Worm (Caenorhabditis elegans) whole organism, midembryonic: ENCODE data around the gene frk-1.

Experiments
- T22C8.4 ChIP-seq: fragments of 200-800 bp; sonication (Bioruptor generic); IDR thresholded peaks from 2 replicates; pipeline ENCODE4 v1.3.6; 2022; ENCODE audit warnings: missing genetic modification characterization, missing compliant biosample characterization
- cog-1 ChIP-seq: sonication (generic microtip); optimal IDR thresholded peaks from 2 replicates; lab custom pipeline; 2016; ENCODE audit warnings: missing genetic modification characterization, missing compliant biosample characterization
- flt-1 ChIP-seq: fragments of 200-800 bp; sonication (Bioruptor generic); IDR thresholded peaks from 2 replicates; pipeline ENCODE4 v1.3.6; 2022; ENCODE audit warnings: missing genetic modification characterization, missing compliant biosample characterization
- klf-2 ChIP-seq: fragments of 200-800 bp; sonication (Bioruptor generic); conservative IDR thresholded peaks from 2 replicates; pipeline ENCODE4 v1.3.6; 2022; ENCODE audit warnings: missing genetic modification reagents, missing genetic modification characterization, missing compliant biosample characterization
- med-1 ChIP-seq: sonication (generic microtip); optimal IDR thresholded peaks from 2 replicates; lab custom pipeline; 2017; ENCODE audit warnings: missing genetic modification characterization, mild to moderate bottlenecking, missing compliant biosample characterization, antibody characterized with exemption, missing genetic modification reagents; ENCODE audit not compliant: insufficient read depth
- ref-1 ChIP-seq: fragments of 200-800 bp; sonication (Bioruptor generic); conservative IDR thresholded peaks from 2 replicates; pipeline ENCODE4 v1.3.6; 2022; ENCODE audit warnings: missing genetic modification reagents, missing genetic modification characterization, missing compliant biosample characterization
- ztf-23 ChIP-seq: fragments of 200-800 bp; sonication (Bioruptor generic); IDR thresholded peaks from 2 replicates; pipeline ENCODE4 v1.3.6; 2022; ENCODE audit warnings: missing genetic modification reagents, missing genetic modification characterization, missing compliant biosample characterization

frk-1 gene

DNA sequence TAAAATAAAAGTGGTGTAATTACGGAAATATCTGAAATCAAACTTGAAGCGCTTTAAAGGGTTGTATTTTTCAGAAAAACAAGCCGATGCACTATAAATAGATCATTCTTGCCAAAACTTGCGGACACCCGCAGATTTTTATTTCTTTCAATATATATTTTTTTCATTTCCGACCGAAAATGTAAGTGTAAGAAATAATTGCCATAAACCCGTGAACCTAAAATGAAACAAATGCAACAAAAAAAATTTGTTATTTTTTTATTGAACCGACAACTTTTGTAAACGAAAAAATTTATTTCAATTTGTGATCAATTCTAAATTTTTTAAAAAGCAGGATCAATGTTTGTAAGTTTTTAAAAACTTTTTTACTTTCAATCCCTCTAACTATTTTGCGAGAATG is 37.8 kb downstream of the frk-1 start, which contains the start of gene W01B6.6:
TSS of gene W01B6.6 (plus strand) at position 301 of the 400 bp plus-strand sequence.
- TF ChIP-seq ztf-23 (GFP tag; lab: Robert Waterston, UW) (no peak), T22C8.4 (GFP tag; lab: Robert Waterston, UW) (no peak)

DNA sequence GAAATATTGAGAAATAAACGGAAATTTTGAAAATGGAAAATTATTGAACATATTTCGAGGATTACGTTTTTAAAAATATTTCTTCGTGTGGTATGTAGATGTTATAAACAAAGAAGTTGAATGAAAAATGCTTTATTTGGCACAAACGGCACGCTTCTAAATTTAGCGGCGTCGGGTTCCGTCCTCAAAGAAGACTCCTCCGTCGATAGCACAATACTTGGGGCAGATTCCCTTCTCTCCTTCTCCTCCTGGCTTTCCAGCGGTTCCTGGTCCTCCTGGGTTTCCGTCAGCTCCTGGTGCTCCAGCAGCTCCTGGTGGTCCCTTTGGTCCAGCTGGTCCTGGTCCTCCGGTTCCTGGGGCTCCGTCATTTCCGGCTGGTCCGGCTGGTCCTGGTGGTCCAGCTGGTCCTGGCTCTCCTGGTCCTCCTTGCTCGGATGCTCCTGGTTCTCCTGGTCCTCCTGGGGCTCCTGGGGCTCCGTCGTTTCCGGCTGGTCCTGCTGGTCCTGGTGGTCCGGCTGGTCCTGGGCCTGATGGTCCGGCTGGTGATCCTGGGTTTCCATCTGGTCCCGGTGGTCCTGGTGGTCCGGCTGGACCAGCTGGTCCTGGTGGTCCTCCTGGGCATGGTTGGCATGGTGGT is 41.5 kb downstream of the frk-1 start, which contains the start of gene W01B6.8:
TSS of gene W01B6.8 (minus strand) at position 51 of the 637 bp plus-strand sequence.
- TF ChIP-seq med-1 (GFP tag; lab: Kevin White, UChicago) = no peak

DNA sequence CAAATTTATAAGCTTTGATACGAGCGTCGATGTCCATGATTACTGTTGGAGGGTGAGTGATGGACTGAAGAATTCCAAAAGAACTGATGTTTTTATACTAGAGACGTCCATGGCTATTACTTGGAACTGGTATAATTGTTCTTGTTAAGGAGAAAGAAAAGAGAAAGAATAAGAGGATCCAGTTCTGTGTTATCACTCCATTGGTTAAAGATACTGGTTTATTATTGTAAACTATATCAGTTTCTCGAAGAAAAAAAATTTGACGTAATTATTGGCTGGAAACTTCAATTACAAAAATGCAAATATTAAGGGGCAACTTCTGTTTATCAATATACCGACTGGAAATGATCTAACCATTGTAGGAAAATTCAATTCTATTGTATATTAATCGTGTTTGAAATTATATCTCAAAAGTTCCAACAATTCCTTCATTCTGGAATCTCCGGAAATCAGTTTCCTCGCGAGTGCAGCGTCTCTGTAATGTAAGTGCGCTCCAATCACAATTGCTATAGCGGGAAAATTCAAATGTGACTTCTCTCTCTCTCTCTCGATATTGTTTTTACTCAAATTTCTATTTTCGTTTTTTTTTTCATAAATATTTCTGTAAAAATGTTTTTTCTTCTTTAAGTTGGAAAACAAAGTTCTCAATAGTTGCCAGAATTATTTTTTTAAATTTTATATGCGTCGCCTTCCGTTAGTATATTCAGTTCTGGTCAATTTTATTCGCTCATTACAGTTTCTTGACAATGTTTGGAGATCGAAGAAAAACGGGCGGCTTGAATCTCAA is 42.6 kb downstream of the frk-1 start, which contains the start of the genes col-2 and ndc-80:
TSS of gene col-2 (minus strand) at position 51 of the 787 bp plus-strand sequence.
TSS of gene ndc-80 (plus strand) at position 737 of the 787 bp plus-strand sequence.
- no peak for TF ChIP-seq T22C8.4 (GFP tag; lab: Robert Waterston, UW)
- TF ChIP-seq ztf-23 (GFP tag; lab: Robert Waterston, UW) = no peak
- peak; percentile 61; the same call in 1 of the 2 replicates for TF ChIP-seq flt-1 (GFP tag; lab: Robert Waterston, UW)
- no peak for TF ChIP-seq cog-1
- no peak for TF ChIP-seq ref-1 (GFP tag; lab: Robert Waterston, UW)

DNA sequence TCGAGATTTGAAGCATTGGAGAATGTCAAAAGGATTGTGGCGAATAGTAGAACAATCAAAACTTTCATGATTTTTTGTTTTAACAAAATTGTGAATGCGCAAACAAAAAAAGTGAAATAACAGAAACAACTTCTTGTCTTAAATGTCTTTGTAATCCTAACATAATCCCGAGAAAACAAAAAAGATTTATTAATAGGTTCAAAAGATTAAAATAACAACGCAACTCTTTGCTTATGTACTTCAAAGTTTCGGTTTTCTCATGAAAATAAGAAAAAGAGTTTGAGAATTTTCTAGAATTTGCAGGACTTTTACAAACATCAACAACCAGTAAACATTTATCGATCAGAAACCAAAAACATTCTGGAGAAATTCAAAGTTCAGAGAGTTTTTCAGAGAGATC is 46.8 kb downstream of the frk-1 start, which contains the start of gene ttr-39:
TSS of gene ttr-39 (minus strand) at position 101 of the 400 bp plus-strand sequence.
- TF ChIP-seq flt-1 (GFP tag; lab: Robert Waterston, UW) (no peak), cog-1 (no peak), ref-1 (GFP tag; lab: Robert Waterston, UW) (no peak), T22C8.4 (GFP tag; lab: Robert Waterston, UW) (no peak), ztf-23 (GFP tag; lab: Robert Waterston, UW) (no peak)

DNA sequence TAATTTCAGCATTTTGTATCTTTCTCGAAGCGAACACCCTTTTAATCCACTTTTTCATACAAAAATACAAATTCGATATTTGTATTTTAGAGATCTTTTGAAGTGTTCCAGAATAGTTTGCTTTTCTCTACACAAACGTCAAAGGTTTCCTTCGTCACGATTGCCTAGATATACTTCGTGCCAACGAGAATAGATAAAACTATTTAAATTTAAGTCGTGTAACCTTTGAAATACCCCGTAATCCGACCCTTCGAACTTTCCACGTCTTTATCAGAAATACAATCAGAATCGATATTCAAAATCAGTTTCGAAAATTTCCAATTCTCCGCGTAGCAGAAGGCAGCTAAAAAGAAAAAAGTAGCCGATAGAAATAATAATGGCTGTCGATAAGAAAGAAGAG is 47.4 kb downstream of the frk-1 start, which contains the start of gene ttbk-5:
TSS of gene ttbk-5 (plus strand) at position 301 of the 400 bp plus-strand sequence.
- no peak for TF ChIP-seq ztf-23 (GFP tag; lab: Robert Waterston, UW)

DNA sequence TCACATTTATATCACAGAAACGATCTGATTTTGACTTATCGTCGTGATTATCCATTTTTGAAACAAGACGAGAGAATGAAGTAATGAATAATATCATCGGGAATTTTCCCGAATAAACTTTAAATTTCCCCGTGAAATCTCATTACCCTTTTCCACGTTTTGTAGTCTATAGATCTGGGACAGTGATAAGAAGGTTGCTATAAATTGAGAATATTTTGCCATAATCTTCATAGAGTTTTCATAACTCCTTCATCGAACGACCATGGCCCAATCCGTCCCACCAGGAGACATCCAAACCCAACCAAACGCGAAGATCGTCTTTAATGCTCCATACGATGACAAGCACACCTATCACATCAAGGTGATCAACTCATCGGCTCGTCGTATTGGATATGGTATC is 52.2 kb downstream of the frk-1 start, which contains the start of the genes C04G2.5 and msp-36:
TSS of gene C04G2.5 (minus strand) at position 101 of the 400 bp plus-strand sequence.
TSS of gene msp-36 (plus strand) at position 263 of the 400 bp plus-strand sequence.
- TF ChIP-seq klf-2 (no peak), ref-1 (GFP tag; lab: Robert Waterston, UW) (no peak), flt-1 (GFP tag; lab: Robert Waterston, UW) (no peak), cog-1 (no peak)
